Fruit fly (Drosophila melanogaster) whole organism, embryonic: ENCODE measurements around the gene Uba2.

Experiments
- Adf1 ChIP-seq: fragments of 200-800 bp; sonication (Bioruptor generic); IDR thresholded peaks from 2 replicates; pipeline ENCODE4 v1.3.6; 2022; ENCODE audit warnings: missing biosample characterization, missing genetic modification characterization
- Bgb ChIP-seq: fragments of 200-800 bp; sonication (Bioruptor generic); IDR thresholded peaks from 2 replicates; pipeline ENCODE4 v1.3.6; 2022; ENCODE audit warnings: missing biosample characterization, missing genetic modification characterization; ENCODE audit not compliant: partially characterized antibody
- CG12071 ChIP-seq: fragments of 200-800 bp; sonication (Bioruptor generic); optimal IDR thresholded peaks from 3 replicates; lab custom pipeline; 2018; ENCODE audit warnings: missing biosample characterization, mild to moderate bottlenecking, missing genetic modification characterization
- CG12104 ChIP-seq: fragments of 200-800 bp; sonication (Bioruptor generic); optimal IDR thresholded peaks from 3 replicates; lab custom pipeline; 2016; ENCODE audit warnings: missing biosample characterization, missing genetic modification characterization
- CG12219 ChIP-seq: fragments of 200-800 bp; sonication (Bioruptor generic); optimal IDR thresholded peaks from 3 replicates; lab custom pipeline; 2018; ENCODE audit warnings: missing biosample characterization, mild to moderate bottlenecking, missing genetic modification characterization
- CG13123 ChIP-seq: fragments of 200-800 bp; sonication (Bioruptor generic); optimal IDR thresholded peaks from 2 replicates; lab custom pipeline; 2016; ENCODE audit warnings: missing biosample characterization, missing genetic modification characterization
- CG13424 ChIP-seq: fragments of 200-800 bp; sonication (Bioruptor generic); optimal IDR thresholded peaks from 2 replicates; lab custom pipeline; 2019; ENCODE audit warnings: missing biosample characterization, mild to moderate bottlenecking, missing genetic modification characterization, moderate library complexity
- CG17385 ChIP-seq: fragments of 200-800 bp; sonication (Bioruptor generic); optimal IDR thresholded peaks from 3 replicates; lab custom pipeline; 2018; ENCODE audit warnings: missing biosample characterization, mild to moderate bottlenecking, missing genetic modification characterization
- CG17829 ChIP-seq: fragments of 200-800 bp; optimal IDR thresholded peaks from 2 replicates; lab custom pipeline; 2019; ENCODE audit warnings: missing biosample characterization, mild to moderate bottlenecking, missing genetic modification characterization, moderate library complexity
- CG1832 ChIP-seq: fragments of 200-800 bp; sonication (Bioruptor generic); optimal IDR thresholded peaks from 2 replicates; lab custom pipeline; 2017; ENCODE audit warnings: missing biosample characterization, mild to moderate bottlenecking, missing genetic modification characterization, inconsistent platforms
- CG2202 ChIP-seq: fragments of 200-800 bp; sonication (Bioruptor generic); optimal IDR thresholded peaks from 2 replicates; lab custom pipeline; 2018; ENCODE audit warnings: missing biosample characterization, mild to moderate bottlenecking, missing genetic modification characterization
- CG3163 ChIP-seq: fragments of 200-800 bp; sonication (Bioruptor generic); optimal IDR thresholded peaks from 3 replicates; lab custom pipeline; 2016; ENCODE audit warnings: missing biosample characterization, missing genetic modification characterization
- CG33213 ChIP-seq: fragments of 200-800 bp; sonication (Bioruptor generic); optimal IDR thresholded peaks from 3 replicates; lab custom pipeline; 2016; ENCODE audit warnings: missing biosample characterization, missing genetic modification characterization
- CG34422 ChIP-seq: fragments of 200-800 bp; sonication (Bioruptor generic); IDR thresholded peaks from 3 replicates; pipeline ENCODE4 v1.3.6; 2022; ENCODE audit warnings: missing biosample characterization, missing genetic modification characterization
- CG3847 ChIP-seq: fragments of 200-800 bp; sonication (Bioruptor generic); IDR thresholded peaks from 2 replicates; pipeline ENCODE4 v1.3.6; 2022; ENCODE audit warnings: missing biosample characterization, missing genetic modification characterization
- CG42726 ChIP-seq: fragments of 200-800 bp; sonication (Bioruptor generic); IDR thresholded peaks from 2 replicates; pipeline ENCODE4 v1.3.6; 2022; ENCODE audit warnings: missing biosample characterization, missing genetic modification characterization; ENCODE audit not compliant: partially characterized antibody
- CG43689 ChIP-seq: fragments of 200-800 bp; sonication (Bioruptor generic); IDR thresholded peaks from 2 replicates; pipeline ENCODE4 v1.3.6; 2022; ENCODE audit warnings: missing biosample characterization, missing genetic modification characterization
- CG4617 ChIP-seq: fragments of 200-800 bp; sonication (Bioruptor generic); optimal IDR thresholded peaks from 3 replicates; lab custom pipeline; 2016; ENCODE audit warnings: missing biosample characterization, missing genetic modification characterization, borderline replicate concordance
- CG6854 ChIP-seq: fragments of 200-800 bp; sonication (Bioruptor generic); optimal IDR thresholded peaks from 3 replicates; lab custom pipeline; 2017; ENCODE audit warnings: missing biosample characterization, mild to moderate bottlenecking, missing genetic modification characterization
- CG7372 ChIP-seq: fragments of 200-800 bp; sonication (Bioruptor generic); IDR thresholded peaks from 2 replicates; pipeline ENCODE4 v1.3.6; 2022; ENCODE audit warnings: missing biosample characterization, missing genetic modification characterization
- CG7839 ChIP-seq: fragments of 200-800 bp; sonication (Bioruptor generic); optimal IDR thresholded peaks from 3 replicates; lab custom pipeline; 2018; ENCODE audit warnings: missing biosample characterization, mild to moderate bottlenecking, missing genetic modification characterization, moderate library complexity
- CG9727 ChIP-seq: fragments of 200-800 bp; sonication (Bioruptor generic); optimal IDR thresholded peaks from 3 replicates; lab custom pipeline; 2017; ENCODE audit warnings: missing biosample characterization, mild to moderate bottlenecking, missing genetic modification characterization
- Dip3 ChIP-seq: fragments of 200-800 bp; sonication (Bioruptor generic); optimal IDR thresholded peaks from 3 replicates; lab custom pipeline; 2016; ENCODE audit warnings: missing biosample characterization, missing genetic modification characterization
- Fer3 ChIP-seq: fragments of 200-800 bp; sonication (Bioruptor generic); optimal IDR thresholded peaks from 2 replicates; lab custom pipeline; 2018; ENCODE audit warnings: missing biosample characterization, mild to moderate bottlenecking, missing genetic modification characterization, moderate library complexity
- HLH54F ChIP-seq: fragments of 200-800 bp; sonication (Bioruptor generic); optimal IDR thresholded peaks from 3 replicates; lab custom pipeline; 2016; ENCODE audit warnings: missing biosample characterization, missing genetic modification characterization
- Hmx ChIP-seq: fragments of 200-800 bp; sonication (Bioruptor generic); optimal IDR thresholded peaks from 2 replicates; lab custom pipeline; 2016; ENCODE audit warnings: missing biosample characterization, missing genetic modification characterization
- Lhr ChIP-seq: fragments of 200-800 bp; sonication (Bioruptor generic); optimal IDR thresholded peaks from 3 replicates; lab custom pipeline; 2017; ENCODE audit warnings: mild to moderate bottlenecking, missing biosample characterization, missing genetic modification reagents, missing genetic modification characterization
- NC2α ChIP-seq: fragments of 200-800 bp; sonication (Bioruptor generic); optimal IDR thresholded peaks from 2 replicates; lab custom pipeline; 2016; ENCODE audit warnings: missing biosample characterization, missing genetic modification characterization
- NK7.1 ChIP-seq: fragments of 200-800 bp; sonication (Bioruptor generic); optimal IDR thresholded peaks from 3 replicates; lab custom pipeline; 2016; ENCODE audit warnings: missing biosample characterization, missing genetic modification characterization
- al ChIP-seq: fragments of 200-800 bp; sonication (Bioruptor generic); IDR thresholded peaks from 2 replicates; pipeline ENCODE4 v1.3.6; 2022; ENCODE audit warnings: missing biosample characterization, missing genetic modification characterization
- ap ChIP-seq: fragments of 200-800 bp; sonication (Bioruptor generic); IDR thresholded peaks from 2 replicates; pipeline ENCODE4 v1.3.6; 2022; ENCODE audit warnings: missing biosample characterization, missing genetic modification characterization
- ara ChIP-seq: fragments of 200-800 bp; sonication (Bioruptor generic); IDR thresholded peaks from 2 replicates; pipeline ENCODE4 v1.3.6; 2022; ENCODE audit warnings: missing biosample characterization, missing genetic modification characterization
- bowl ChIP-seq: fragments of 200-800 bp; sonication (Bioruptor generic); IDR thresholded peaks from 2 replicates; pipeline ENCODE4 v1.3.6; 2022; ENCODE audit warnings: missing biosample characterization, missing genetic modification characterization
- cg ChIP-seq: fragments of 200-800 bp; sonication (Bioruptor generic); optimal IDR thresholded peaks from 3 replicates; lab custom pipeline; 2019; ENCODE audit warnings: missing biosample characterization, mild to moderate bottlenecking, missing genetic modification characterization, moderate library complexity
- dimm ChIP-seq: fragments of 200-800 bp; sonication (Bioruptor generic); IDR thresholded peaks from 2 replicates; pipeline ENCODE4 v1.3.6; 2022; ENCODE audit warnings: missing biosample characterization, missing genetic modification characterization
- eve ChIP-seq, 2 experiments: fragments of >200 bp; optimal IDR thresholded peaks; 2 replicates each; lab custom pipeline; 2017; ENCODE audit warnings: missing biosample characterization in 2 of 2, missing genetic modification characterization in 2 of 2
- ftz-f1 ChIP-seq: fragments of 200-800 bp; sonication (Bioruptor generic); optimal IDR thresholded peaks from 2 replicates; lab custom pipeline; 2016; ENCODE audit warnings: missing biosample characterization, missing genetic modification characterization
- h ChIP-seq: fragments of >200 bp; optimal IDR thresholded peaks from 2 replicates; lab custom pipeline; 2017
- jigr1 ChIP-seq: fragments of 200-800 bp; sonication (Bioruptor generic); IDR thresholded peaks from 3 replicates; pipeline ENCODE4 v1.3.6; 2022; ENCODE audit warnings: missing biosample characterization, missing genetic modification characterization
- jing ChIP-seq: fragments of 200-800 bp; sonication (Bioruptor generic); optimal IDR thresholded peaks from 2 replicates; lab custom pipeline; 2018; ENCODE audit warnings: missing biosample characterization, mild to moderate bottlenecking, missing genetic modification characterization
- lab ChIP-seq: fragments of 200-800 bp; sonication (Bioruptor generic); optimal IDR thresholded peaks from 3 replicates; lab custom pipeline; 2017; ENCODE audit warnings: missing biosample characterization, missing genetic modification characterization, mild to moderate bottlenecking, moderate library complexity, missing genetic modification reagents
- nerfin-2 ChIP-seq: fragments of 200-800 bp; sonication (Bioruptor generic); IDR thresholded peaks from 2 replicates; pipeline ENCODE4 v1.3.6; 2022; ENCODE audit warnings: missing biosample characterization, missing genetic modification characterization; ENCODE audit not compliant: partially characterized antibody
- onecut ChIP-seq: fragments of 200-800 bp; sonication (Bioruptor generic); IDR thresholded peaks from 2 replicates; pipeline ENCODE4 v1.3.6; 2022; ENCODE audit warnings: missing biosample characterization, missing genetic modification characterization
- org-1 ChIP-seq: fragments of 200-800 bp; sonication (Bioruptor generic); optimal IDR thresholded peaks from 2 replicates; lab custom pipeline; 2017; ENCODE audit warnings: missing biosample characterization, missing genetic modification characterization
- otp ChIP-seq: fragments of 200-800 bp; sonication (Bioruptor generic); IDR thresholded peaks from 3 replicates; pipeline ENCODE4, ENCODE4 v1.3.6; 2022; ENCODE audit warnings: missing biosample characterization, missing genetic modification characterization
- pho ChIP-seq: fragments of 200-800 bp; sonication (Bioruptor generic); optimal IDR thresholded peaks from 2 replicates; lab custom pipeline; 2016; ENCODE audit warnings: missing biosample characterization, missing genetic modification characterization
- phol ChIP-seq: fragments of 200-800 bp; sonication (Bioruptor generic); optimal IDR thresholded peaks from 3 replicates; lab custom pipeline; 2018; ENCODE audit warnings: missing biosample characterization, mild to moderate bottlenecking, missing genetic modification characterization, moderate library complexity
- so ChIP-seq: fragments of 200-800 bp; sonication (Bioruptor generic); IDR thresholded peaks from 3 replicates; pipeline ENCODE4 v1.3.6; 2022; ENCODE audit warnings: missing biosample characterization, missing genetic modification characterization
- tgo ChIP-seq: fragments of 200-800 bp; sonication (Bioruptor generic); IDR thresholded peaks from 3 replicates; pipeline ENCODE4 v1.3.6; 2022; ENCODE audit warnings: missing biosample characterization, missing genetic modification characterization
- tna ChIP-seq: fragments of 200-800 bp; sonication (Bioruptor generic); IDR thresholded peaks from 2 replicates; pipeline ENCODE4 v1.3.6; 2022; ENCODE audit warnings: missing biosample characterization, missing genetic modification characterization; ENCODE audit not compliant: partially characterized antibody
- wor ChIP-seq: fragments of 200-800 bp; sonication (Bioruptor generic); IDR thresholded peaks from 2 replicates; pipeline ENCODE4 v1.3.6; 2022; ENCODE audit warnings: missing biosample characterization, missing genetic modification characterization
- z ChIP-seq: fragments of 200-800 bp; sonication (Bioruptor generic); IDR thresholded peaks from 3 replicates; pipeline ENCODE4 v1.3.6; 2022; ENCODE audit warnings: missing biosample characterization, missing genetic modification characterization

The Uba2 gene

dm6 chr3L:8096106-8096558 is 31.5 kb downstream of the Uba2 start (continued):
- TF ChIP-seq CG3847 (GFP tag; lab: Robert Waterston, UW): peak; percentile 98
- peak; percentile 86 for TF ChIP-seq pho (GFP tag; lab: Kevin White, UChicago)
- peak; percentile 97 for TF ChIP-seq Adf1 (GFP tag; lab: Robert Waterston, UW)
- TF ChIP-seq tna (GFP tag; lab: Robert Waterston, UW): no peak
- TF ChIP-seq CG7839 (tag; lab: Kevin White, UChicago): peak; percentile 97
- peak; percentile 95 for TF ChIP-seq CG34422
- peak; percentile 95 for TF ChIP-seq tgo (GFP tag; lab: Robert Waterston, UW)
- TF ChIP-seq CG6854: peak; percentile 91
- no peak for TF ChIP-seq Bgb (GFP tag; lab: Robert Waterston, UW)
- peak; percentile 95 for TF ChIP-seq CG7372 (GFP tag; lab: Robert Waterston, UW)
- no peak for TF ChIP-seq cg
- TF ChIP-seq dimm (GFP tag; lab: Robert Waterston, UW): peak; percentile 65
- peak; percentile 82; the same call in 2 of the 3 replicates for TF ChIP-seq otp
- TF ChIP-seq org-1 (GFP tag; lab: Kevin White, UChicago): peak; percentile 95
- TF ChIP-seq CG2202 (tag; lab: Kevin White, UChicago): peak; percentile 23
- TF ChIP-seq CG43689 (GFP tag; lab: Robert Waterston, UW): peak; percentile 87
- peak; percentile 76 for TF ChIP-seq CG13123 (GFP tag; lab: Kevin White, UChicago)
- peak; percentile 98 for TF ChIP-seq Fer3 (tag; lab: Kevin White, UChicago)
- TF ChIP-seq CG12104 (GFP tag; lab: Kevin White, UChicago): peak; percentile 95
- TF ChIP-seq ftz-f1 (GFP tag; lab: Kevin White, UChicago): peak; percentile 71
- peak; percentile 69 for TF ChIP-seq jing (GFP tag; lab: Kevin White, UChicago)
- TF ChIP-seq nerfin-2 (GFP tag; lab: Robert Waterston, UW): no peak
- TF ChIP-seq CG12071 (GFP tag; lab: Kevin White, UChicago): peak; percentile 70
- TF ChIP-seq so (GFP tag; lab: Robert Waterston, UW): peak; percentile 96
- TF ChIP-seq CG42726 (GFP tag; lab: Robert Waterston, UW): no peak
- TF ChIP-seq CG33213 (GFP tag; lab: Kevin White, UChicago): peak; percentile 76
- TF ChIP-seq CG3163: peak; percentile 62
- no peak for TF ChIP-seq eve (GFP tag; optimal IDR thresholded peaks at IDR 0.05; lab: Kevin White, UChicago)
- no peak for TF ChIP-seq CG1832 (GFP tag; lab: Kevin White, UChicago)
- TF ChIP-seq Dip3 (GFP tag; lab: Kevin White, UChicago): peak; percentile 87
- 0 out of 3 replicates have a peak, but pooled peaks have one; percentile 45 for TF ChIP-seq z (GFP tag; lab: Robert Waterston, UW)
- peak; percentile 86 for TF ChIP-seq CG12219
- peak; percentile 78 for TF ChIP-seq CG4617
- no peak for TF ChIP-seq NC2α (GFP tag; lab: Kevin White, UChicago)
- peak; percentile 87 for TF ChIP-seq HLH54F
- peak; percentile 97 for TF ChIP-seq al (GFP tag; lab: Robert Waterston, UW)
- peak; percentile 78 for TF ChIP-seq NK7.1 (GFP tag; lab: Kevin White, UChicago)
- TF ChIP-seq wor: peak; percentile 86
- peak; percentile 82 for TF ChIP-seq bowl (GFP tag; lab: Robert Waterston, UW)
- peak; percentile 77 for TF ChIP-seq onecut
- TF ChIP-seq CG13424 (tag; lab: Kevin White, UChicago): peak; percentile 95
- peak; percentile 94 for TF ChIP-seq CG9727 (GFP tag; lab: Kevin White, UChicago)
- peak; percentile 87 for TF ChIP-seq ap (GFP tag; lab: Robert Waterston, UW)
- peak; percentile 37 for TF ChIP-seq Lhr (GFP tag; lab: Kevin White, UChicago)
- TF ChIP-seq jigr1 (GFP tag; lab: Robert Waterston, UW): peak; percentile 79; the same call in 2 of the 3 replicates
- peak; percentile 69 for TF ChIP-seq ara
- TF ChIP-seq phol (tag; lab: Kevin White, UChicago): peak; percentile 85
- TF ChIP-seq Hmx (GFP tag; lab: Kevin White, UChicago): peak; percentile 12
- peak; percentile 87 for TF ChIP-seq CG17829 (tag; lab: Kevin White, UChicago)
- TF ChIP-seq h (lab: Kevin White, UChicago): no peak
- peak; percentile 96 for TF ChIP-seq lab
- TF ChIP-seq CG17385: peak; percentile 93
